Fruit fly (Drosophila melanogaster): ENCODE measurements around the gene Galphaf.
A peak's percentile ranks its signal among the peaks of the same experiment; 100 is the strongest.

The Galphaf gene

DNA sequence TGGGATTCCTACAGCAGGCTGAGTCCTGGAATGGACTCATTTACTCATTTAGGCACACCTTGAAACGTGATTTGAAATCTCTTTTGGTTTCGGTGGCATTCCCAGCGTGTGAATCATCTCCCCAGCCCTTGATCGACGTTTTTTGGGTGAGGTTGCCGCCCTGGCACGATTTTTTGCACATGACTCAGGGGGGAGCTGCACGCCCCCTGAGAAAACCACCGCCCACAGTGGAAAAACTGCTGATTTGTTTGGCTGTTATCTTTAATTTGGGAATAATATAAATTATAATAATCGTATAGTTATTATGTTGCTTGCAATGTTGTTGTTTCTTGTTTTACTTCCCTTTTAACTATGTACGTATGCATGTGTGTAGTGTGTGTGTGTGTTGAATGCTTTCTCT lies 54.8 kb downstream of the Galphaf start (continued):
- TF ChIP-seq CG2712 (tag; optimal IDR thresholded peaks at IDR 0.05) (peak; percentile 4), Blimp-1 (GFP tag; optimal IDR thresholded peaks at IDR 0.05) (no peak), CG8388 (GFP tag; optimal IDR thresholded peaks at IDR 0.05) (no peak), CG13296 (GFP tag; optimal IDR thresholded peaks at IDR 0.05) (no peak), CG12236 (GFP tag; optimal IDR thresholded peaks at IDR 0.05) (no peak), H2.0 (GFP tag; IDR thresholded peaks at IDR 0.05) (no peak), Asciz (GFP tag; optimal IDR thresholded peaks at IDR 0.05) (no peak), CG18476 (GFP tag; optimal IDR thresholded peaks at IDR 0.05) (no peak), Meics (GFP tag; optimal IDR thresholded peaks at IDR 0.05) (peak; percentile 11), CG15514 (GFP tag; optimal IDR thresholded peaks at IDR 0.05) (peak; percentile 6), CG12219 (GFP tag; optimal IDR thresholded peaks at IDR 0.05) (no peak), CG13287 (GFP tag; IDR thresholded peaks at IDR 0.05; ENCODE audit: partially characterized antibody) (no peak), CG9932 (GFP tag; IDR thresholded peaks at IDR 0.05) (peak; percentile 57; the same call in 1 of the 2 replicates), otp (GFP tag; IDR thresholded peaks at IDR 0.05) (no peak), CG7928 (GFP tag; optimal IDR thresholded peaks at IDR 0.05) (peak; percentile 88), Dref (GFP tag; IDR thresholded peaks at IDR 0.05) (peak; percentile 35; the same call in 1 of the 2 replicates), cg (GFP tag; optimal IDR thresholded peaks at IDR 0.05) (peak; percentile 61), Optix (GFP tag; IDR thresholded peaks at IDR 0.05) (no peak), bbx (GFP tag; IDR thresholded peaks at IDR 0.05; ENCODE audit: partially characterized antibody) (no peak), CG10543 (GFP tag; optimal IDR thresholded peaks at IDR 0.05) (peak; percentile 51), CG6654 (GFP tag; optimal IDR thresholded peaks at IDR 0.05) (no peak), sug (tag; optimal IDR thresholded peaks at IDR 0.05) (peak; percentile 71), CG13775 (GFP tag; optimal IDR thresholded peaks at IDR 0.05) (peak; percentile 6), CG1529 (GFP tag; optimal IDR thresholded peaks at IDR 0.05) (no peak), ERR (GFP tag; optimal IDR thresholded peaks at IDR 0.05) (no peak), CG17385 (GFP tag; optimal IDR thresholded peaks at IDR 0.05) (peak; percentile 8), CG10565 (GFP tag; optimal IDR thresholded peaks at IDR 0.05) (no peak), exex (tag; optimal IDR thresholded peaks at IDR 0.05) (peak; percentile 45), CG3995 (GFP tag; optimal IDR thresholded peaks at IDR 0.05) (peak; percentile 72), CG3281 (GFP tag; optimal IDR thresholded peaks at IDR 0.05) (peak; percentile 42), CG2120 (GFP tag; optimal IDR thresholded peaks at IDR 0.05) (peak; percentile 41), zfh2 (GFP tag; optimal IDR thresholded peaks at IDR 0.05) (peak; percentile 27), Ssrp (tag; optimal IDR thresholded peaks at IDR 0.05) (no peak), CG11085 (GFP tag; IDR thresholded peaks at IDR 0.05) (no peak), crol (GFP tag; IDR thresholded peaks at IDR 0.05) (peak; percentile 59), Rfx (GFP tag; IDR thresholded peaks at IDR 0.05) (peak; percentile 47; the same call in 1 of the 2 replicates), croc (GFP tag; conservative IDR thresholded peaks at IDR 0.05) (no peak), Chrac-16 (GFP tag; optimal IDR thresholded peaks at IDR 0.05) (no peak), CG4282 (GFP tag; optimal IDR thresholded peaks at IDR 0.05) (no peak), pum (GFP tag; optimal IDR thresholded peaks at IDR 0.05) (no peak), B-H2 (GFP tag; optimal IDR thresholded peaks at IDR 0.05) (no peak), stc (GFP tag; IDR thresholded peaks at IDR 0.05) (peak; percentile 6; the same call in 1 of the 2 replicates), gem (tag; optimal IDR thresholded peaks at IDR 0.05) (no peak), BtbVII (GFP tag; optimal IDR thresholded peaks at IDR 0.05) (no peak), z (GFP tag; IDR thresholded peaks at IDR 0.05) (no peak), prd (optimal IDR thresholded peaks at IDR 0.05) (no peak), prd (GFP tag; IDR thresholded peaks at IDR 0.05) (0 out of 3 replicates have a peak, but pooled peaks have one; percentile 24), mam (GFP tag; optimal IDR thresholded peaks at IDR 0.05) (peak; percentile 18), kay (GFP tag; optimal IDR thresholded peaks at IDR 0.05) (peak; percentile 62), MBD-R2 (GFP tag; IDR thresholded peaks at IDR 0.05) (peak; percentile 25; the same call in 1 of the 2 replicates), rib (GFP tag; IDR thresholded peaks at IDR 0.05) (peak; percentile 65), her (GFP tag; optimal IDR thresholded peaks at IDR 0.05) (no peak)

Data from whole organism, embryonic.